Fruit fly (Drosophila melanogaster) whole organism, embryonic: ENCODE results near the gene Alh.
A peak's percentile ranks its signal among the peaks of the same experiment; 100 is the strongest.

ENCODE experiments used
- ATbp ChIP-seq: fragments of 200-800 bp; sonication (Bioruptor generic); optimal IDR thresholded peaks from 2 replicates; lab custom pipeline; 2017; ENCODE audit warnings: missing biosample characterization, mild to moderate bottlenecking, missing genetic modification characterization, missing genetic modification reagents
- Ada2b ChIP-seq: fragments of 200-800 bp; sonication (Bioruptor generic); IDR thresholded peaks from 2 replicates; pipeline ENCODE4 v1.3.6; 2022; ENCODE audit warnings: missing biosample characterization, missing genetic modification characterization
- Bgb ChIP-seq: fragments of 200-800 bp; sonication (Bioruptor generic); IDR thresholded peaks from 2 replicates; pipeline ENCODE4 v1.3.6; 2022; ENCODE audit warnings: missing biosample characterization, missing genetic modification characterization; ENCODE audit not compliant: partially characterized antibody
- CG10321 ChIP-seq: fragments of 200-800 bp; sonication (Bioruptor generic); IDR thresholded peaks from 2 replicates; pipeline ENCODE4 v1.3.6; 2022; ENCODE audit warnings: missing biosample characterization, missing genetic modification characterization
- CG11723 ChIP-seq: fragments of 200-800 bp; sonication (Bioruptor generic); optimal IDR thresholded peaks from 2 replicates; lab custom pipeline; 2017; ENCODE audit warnings: missing biosample characterization, mild to moderate bottlenecking, missing genetic modification characterization
- CG12391 ChIP-seq: fragments of 200-800 bp; sonication (Bioruptor generic); optimal IDR thresholded peaks from 3 replicates; lab custom pipeline; 2018; ENCODE audit warnings: missing biosample characterization, mild to moderate bottlenecking, missing genetic modification characterization, moderate library complexity
- CG15269 ChIP-seq: fragments of 200-800 bp; sonication (Bioruptor generic); optimal IDR thresholded peaks from 2 replicates; lab custom pipeline; 2018; ENCODE audit warnings: missing biosample characterization, mild to moderate bottlenecking, missing genetic modification characterization, moderate library complexity
- CG15479 ChIP-seq: fragments of 200-800 bp; sonication (Bioruptor generic); optimal IDR thresholded peaks from 3 replicates; lab custom pipeline; 2019; ENCODE audit warnings: missing biosample characterization, mild to moderate bottlenecking, missing genetic modification characterization, moderate library complexity
- CG17359 ChIP-seq: fragments of 200-800 bp; sonication (Bioruptor generic); optimal IDR thresholded peaks from 3 replicates; lab custom pipeline; 2018; ENCODE audit warnings: missing biosample characterization, mild to moderate bottlenecking, missing genetic modification characterization, moderate library complexity
- CG17385 ChIP-seq: fragments of 200-800 bp; sonication (Bioruptor generic); optimal IDR thresholded peaks from 3 replicates; lab custom pipeline; 2018; ENCODE audit warnings: missing biosample characterization, mild to moderate bottlenecking, missing genetic modification characterization
- CG33557 ChIP-seq: fragments of 200-800 bp; sonication (Bioruptor generic); optimal IDR thresholded peaks from 2 replicates; lab custom pipeline; 2019; ENCODE audit warnings: missing biosample characterization, mild to moderate bottlenecking, missing genetic modification characterization, moderate library complexity
- CG4617 ChIP-seq: fragments of 200-800 bp; sonication (Bioruptor generic); optimal IDR thresholded peaks from 3 replicates; lab custom pipeline; 2016; ENCODE audit warnings: missing biosample characterization, missing genetic modification characterization, borderline replicate concordance
- CG4854 ChIP-seq: fragments of 200-800 bp; sonication (Bioruptor generic); optimal IDR thresholded peaks from 2 replicates; lab custom pipeline; 2016; ENCODE audit warnings: missing biosample characterization, missing genetic modification characterization, inconsistent platforms
- CG6654 ChIP-seq: fragments of 200-800 bp; sonication (Bioruptor generic); optimal IDR thresholded peaks from 2 replicates; lab custom pipeline; 2017; ENCODE audit warnings: missing biosample characterization, mild to moderate bottlenecking, missing genetic modification characterization
- CG6854 ChIP-seq: fragments of 200-800 bp; sonication (Bioruptor generic); optimal IDR thresholded peaks from 3 replicates; lab custom pipeline; 2017; ENCODE audit warnings: missing biosample characterization, mild to moderate bottlenecking, missing genetic modification characterization
- CG8359 ChIP-seq: fragments of 200-800 bp; sonication (Bioruptor generic); optimal IDR thresholded peaks from 2 replicates; lab custom pipeline; 2017; ENCODE audit warnings: missing biosample characterization, mild to moderate bottlenecking, missing genetic modification characterization, borderline replicate concordance
- D ChIP-seq, 2 experiments: fragments of 200-800 bp in 1 of 2; fragments of >200 bp in 1 of 2; sonication (Bioruptor generic) in 1 of 2; optimal IDR thresholded peaks; 2 replicates in 1 of 2; 3 replicates in 1 of 2; lab custom pipeline; 2017; ENCODE audit warnings: mild to moderate bottlenecking in 1 of 2, missing biosample characterization in 1 of 2, missing genetic modification characterization in 1 of 2, missing genetic modification reagents in 1 of 2
- Dll ChIP-seq: fragments of 200-800 bp; sonication (Bioruptor generic); IDR thresholded peaks from 4 replicates; pipeline ENCODE4 v1.3.6; 2022; ENCODE audit warnings: missing biosample characterization, missing genetic modification characterization; ENCODE audit not compliant: partially characterized antibody
- Ets97D ChIP-seq: fragments of 200-800 bp; sonication (Bioruptor generic); optimal IDR thresholded peaks from 3 replicates; lab custom pipeline; 2016; ENCODE audit warnings: missing biosample characterization, missing genetic modification characterization
- HLHmδ ChIP-seq: fragments of 200-800 bp; sonication (Bioruptor generic); optimal IDR thresholded peaks from 2 replicates; lab custom pipeline; 2018; ENCODE audit warnings: missing biosample characterization, mild to moderate bottlenecking, missing genetic modification characterization, moderate library complexity
- Hsf ChIP-seq: fragments of 200-800 bp; sonication (Bioruptor generic); optimal IDR thresholded peaks from 3 replicates; lab custom pipeline; 2016; ENCODE audit warnings: missing biosample characterization, missing genetic modification characterization
- Mad ChIP-seq: fragments of 200-800 bp; sonication (Bioruptor generic); optimal IDR thresholded peaks from 2 replicates; lab custom pipeline; 2016; ENCODE audit warnings: missing biosample characterization, missing genetic modification characterization
- NFAT ChIP-seq: fragments of 200-800 bp; sonication (Bioruptor generic); IDR thresholded peaks from 2 replicates; pipeline ENCODE4 v1.3.6; 2022; ENCODE audit warnings: missing biosample characterization, missing genetic modification characterization
- Trl ChIP-seq, 3 experiments: fragments of >200 bp in 2 of 3; fragments of 200-800 bp in 1 of 3; sonication (Bioruptor generic) in 1 of 3; optimal IDR thresholded peaks; 2 replicates in 1 of 3; 3 replicates in 2 of 3; lab custom pipeline; 2016 to 2017; ENCODE audit warnings: missing biosample characterization in 1 of 3, missing genetic modification characterization in 1 of 3
- ara ChIP-seq: fragments of 200-800 bp; sonication (Bioruptor generic); IDR thresholded peaks from 2 replicates; pipeline ENCODE4 v1.3.6; 2022; ENCODE audit warnings: missing biosample characterization, missing genetic modification characterization
- caup ChIP-seq: fragments of 200-800 bp; sonication (Bioruptor generic); optimal IDR thresholded peaks from 3 replicates; lab custom pipeline; 2017; ENCODE audit warnings: missing biosample characterization, mild to moderate bottlenecking, missing genetic modification characterization, moderate library complexity; ENCODE audit not compliant: severe bottlenecking
- cg ChIP-seq: fragments of 200-800 bp; sonication (Bioruptor generic); optimal IDR thresholded peaks from 3 replicates; lab custom pipeline; 2019; ENCODE audit warnings: missing biosample characterization, mild to moderate bottlenecking, missing genetic modification characterization, moderate library complexity
- chinmo ChIP-seq: fragments of 200-800 bp; sonication (Bioruptor generic); IDR thresholded peaks from 4 replicates; pipeline ENCODE4 v1.3.6; 2022; ENCODE audit warnings: missing biosample characterization, missing genetic modification characterization; ENCODE audit not compliant: partially characterized antibody
- h ChIP-seq: fragments of >200 bp; optimal IDR thresholded peaks from 2 replicates; lab custom pipeline; 2017
- hbn ChIP-seq: fragments of 200-800 bp; sonication (Bioruptor generic); IDR thresholded peaks from 2 replicates; pipeline ENCODE4 v1.3.6; 2022; ENCODE audit warnings: missing biosample characterization, missing genetic modification characterization; ENCODE audit not compliant: partially characterized antibody
- her ChIP-seq: fragments of 200-800 bp; sonication (Bioruptor generic); optimal IDR thresholded peaks from 2 replicates; lab custom pipeline; 2016; ENCODE audit warnings: missing biosample characterization, missing genetic modification characterization
- lola ChIP-seq, 3 experiments: fragments of >200 bp in 2 of 3; fragments of 200-800 bp in 1 of 3; sonication (Bioruptor generic) in 1 of 3; optimal IDR thresholded peaks; 2 replicates each; lab custom pipeline; 2017 to 2019; ENCODE audit warnings: missing biosample characterization in 3 of 3, missing genetic modification characterization in 3 of 3, mild to moderate bottlenecking in 1 of 3, moderate library complexity in 1 of 3
- maf-S ChIP-seq: fragments of 200-800 bp; sonication (Bioruptor generic); optimal IDR thresholded peaks from 2 replicates; lab custom pipeline; 2016; ENCODE audit warnings: missing biosample characterization, missing genetic modification characterization
- mirr ChIP-seq: fragments of 200-800 bp; sonication (Bioruptor generic); optimal IDR thresholded peaks from 3 replicates; lab custom pipeline; 2018; ENCODE audit warnings: missing biosample characterization, mild to moderate bottlenecking, missing genetic modification characterization
- pfk ChIP-seq: fragments of 200-800 bp; sonication (Bioruptor generic); optimal IDR thresholded peaks from 2 replicates; lab custom pipeline; 2018; ENCODE audit warnings: missing biosample characterization, mild to moderate bottlenecking, missing genetic modification characterization, moderate library complexity
- phol ChIP-seq: fragments of 200-800 bp; sonication (Bioruptor generic); optimal IDR thresholded peaks from 3 replicates; lab custom pipeline; 2018; ENCODE audit warnings: missing biosample characterization, mild to moderate bottlenecking, missing genetic modification characterization, moderate library complexity
- sens ChIP-seq: fragments of 200-800 bp; sonication (Bioruptor generic); peaks from one replicate; lab custom pipeline; 2016; ENCODE audit warnings: missing biosample characterization, missing genetic modification characterization
- ssp ChIP-seq: fragments of 200-800 bp; sonication (Bioruptor generic); IDR thresholded peaks from 2 replicates; pipeline ENCODE4 v1.3.6; 2022; ENCODE audit warnings: missing biosample characterization, missing genetic modification characterization
- sug ChIP-seq: fragments of 200-800 bp; optimal IDR thresholded peaks from 2 replicates; lab custom pipeline; 2019; ENCODE audit warnings: missing biosample characterization, mild to moderate bottlenecking, missing genetic modification characterization, moderate library complexity
- tin ChIP-seq: fragments of 200-800 bp; sonication (Bioruptor generic); optimal IDR thresholded peaks from 3 replicates; lab custom pipeline; 2016; ENCODE audit warnings: missing biosample characterization, missing genetic modification characterization
- tna ChIP-seq: fragments of 200-800 bp; sonication (Bioruptor generic); IDR thresholded peaks from 2 replicates; pipeline ENCODE4 v1.3.6; 2022; ENCODE audit warnings: missing biosample characterization, missing genetic modification characterization; ENCODE audit not compliant: partially characterized antibody
- wor ChIP-seq: fragments of 200-800 bp; sonication (Bioruptor generic); IDR thresholded peaks from 2 replicates; pipeline ENCODE4 v1.3.6; 2022; ENCODE audit warnings: missing biosample characterization, missing genetic modification characterization

Gene Alh

dm6 chr3R:7123699-7124098, 286 bp downstream of the Alh start (continued):
- TF ChIP-seq lola (GFP tag; optimal IDR thresholded peaks at IDR 0.05; lab: Kevin White, UChicago) = no peak
- no peak for TF ChIP-seq CG6654
- no peak for TF ChIP-seq ssp (GFP tag; lab: Robert Waterston, UW)
- no peak for TF ChIP-seq sens (GFP tag; lab: Kevin White, UChicago)
- no peak for TF ChIP-seq tin (GFP tag; lab: Kevin White, UChicago)
- peak; percentile 38 for TF ChIP-seq D (optimal IDR thresholded peaks at IDR 0.05; lab: Kevin White, UChicago)
- TF ChIP-seq D (GFP tag; optimal IDR thresholded peaks at IDR 0.05; lab: Kevin White, UChicago) = no peak
- TF ChIP-seq Dll (GFP tag; lab: Robert Waterston, UW) = no peak
- no peak for TF ChIP-seq CG15269 (tag; lab: Kevin White, UChicago)
- TF ChIP-seq h (lab: Kevin White, UChicago) = no peak
- TF ChIP-seq cg (GFP tag; lab: Kevin White, UChicago) = peak; percentile 92
- TF ChIP-seq Mad (GFP tag; lab: Kevin White, UChicago) = no peak
- TF ChIP-seq HLHmδ (GFP tag; lab: Kevin White, UChicago) = peak; percentile 77
- no peak for TF ChIP-seq CG6854 (GFP tag; lab: Kevin White, UChicago)
- TF ChIP-seq mirr (GFP tag; lab: Kevin White, UChicago) = peak; percentile 80
- TF ChIP-seq CG17385 (GFP tag; lab: Kevin White, UChicago) = no peak
- no peak for TF ChIP-seq Hsf (GFP tag; lab: Kevin White, UChicago)
- TF ChIP-seq CG11723 (GFP tag; lab: Kevin White, UChicago) = no peak
- no peak for TF ChIP-seq sug (tag; lab: Kevin White, UChicago)
- no peak for TF ChIP-seq maf-S (GFP tag; lab: Kevin White, UChicago)
- TF ChIP-seq CG17359 (tag; lab: Kevin White, UChicago) = no peak
- no peak for TF ChIP-seq Ada2b
- TF ChIP-seq NFAT (GFP tag; lab: Robert Waterston, UW) = no peak
- no peak for TF ChIP-seq Ets97D (GFP tag; lab: Kevin White, UChicago)
- TF ChIP-seq CG12391 (tag; lab: Kevin White, UChicago) = no peak
- no peak for TF ChIP-seq hbn (GFP tag; lab: Robert Waterston, UW)
- TF ChIP-seq ATbp = no peak
- TF ChIP-seq CG15479 (GFP tag; lab: Kevin White, UChicago) = peak; percentile 88
- TF ChIP-seq CG33557 (GFP tag; lab: Kevin White, UChicago) = no peak
- peak; percentile 8; the same call in 1 of the 2 replicates for TF ChIP-seq Bgb (GFP tag; lab: Robert Waterston, UW)
- TF ChIP-seq CG4617 (GFP tag; lab: Kevin White, UChicago) = peak; percentile 96
- TF ChIP-seq CG4854 (GFP tag; lab: Kevin White, UChicago) = no peak
- no peak for TF ChIP-seq her (GFP tag; lab: Kevin White, UChicago)
- TF ChIP-seq wor (GFP tag; lab: Robert Waterston, UW) = no peak
- TF ChIP-seq CG8359 = no peak
- peak in 1 of 2 experiments; percentile 9 for TF ChIP-seq Trl (optimal IDR thresholded peaks at IDR 0.05; lab: Kevin White, UChicago)
- no peak for TF ChIP-seq Trl (GFP tag; optimal IDR thresholded peaks at IDR 0.05; lab: Kevin White, UChicago)
- no peak for TF ChIP-seq ara (GFP tag; lab: Robert Waterston, UW)
- TF ChIP-seq caup (GFP tag; lab: Kevin White, UChicago) = no peak
- peak; percentile 90 for TF ChIP-seq chinmo (GFP tag; lab: Robert Waterston, UW)
- peak; percentile 95 for TF ChIP-seq CG10321 (GFP tag; lab: Robert Waterston, UW)
- TF ChIP-seq tna (GFP tag; lab: Robert Waterston, UW) = no peak
- TF ChIP-seq phol (tag; lab: Kevin White, UChicago) = no peak
- no peak for TF ChIP-seq pfk (GFP tag; lab: Kevin White, UChicago)
- TF ChIP-seq, all 482 proteins: peak for 37
